Worm (Caenorhabditis elegans) whole organism, mixed stage, embryonic: ENCODE data around the gene W09D6.4.

Source experiments
- bed-3 ChIP-seq: fragments of 200-800 bp; sonication (Bioruptor generic); optimal IDR thresholded peaks from 3 replicates; lab custom pipeline; 2018; ENCODE audit warnings: mild to moderate bottlenecking, missing genetic modification characterization, moderate library complexity, missing compliant biosample characterization
- ceh-39 ChIP-seq: fragments of 150-350 bp; optimal IDR thresholded peaks from 2 replicates; lab custom pipeline; 2014; ENCODE audit warnings: missing biosample characterization, missing genetic modification characterization
- ceh-43 ChIP-seq: fragments of 200-800 bp; sonication (Bioruptor generic); optimal IDR thresholded peaks from 2 replicates; lab custom pipeline; 2018; ENCODE audit warnings: mild to moderate bottlenecking, missing genetic modification characterization, moderate library complexity, missing compliant biosample characterization
- ceh-83 ChIP-seq: fragments of 200-800 bp; sonication (Bioruptor generic); optimal IDR thresholded peaks from 2 replicates; lab custom pipeline; 2018; ENCODE audit warnings: mild to moderate bottlenecking, missing genetic modification characterization, missing compliant biosample characterization
- ces-1 ChIP-seq: fragments of 150-350 bp; optimal IDR thresholded peaks from 2 replicates; lab custom pipeline; 2014; ENCODE audit warnings: missing biosample characterization, missing genetic modification reagents, missing genetic modification characterization
- cnd-1 ChIP-seq: fragments of 200-800 bp; sonication (Bioruptor generic); optimal IDR thresholded peaks from 2 replicates; lab custom pipeline; 2018; ENCODE audit warnings: mild to moderate bottlenecking, missing genetic modification characterization, missing compliant biosample characterization
- elt-1 ChIP-seq: sonication (generic microtip); optimal IDR thresholded peaks from 2 replicates; lab custom pipeline; 2017; ENCODE audit warnings: missing genetic modification characterization, mild to moderate bottlenecking, missing compliant biosample characterization, antibody characterized with exemption, moderate library complexity, borderline replicate concordance; ENCODE audit not compliant: insufficient read depth
- flh-1 ChIP-seq: fragments of 200-800 bp; sonication (Bioruptor generic); optimal IDR thresholded peaks from 2 replicates; lab custom pipeline; 2018; ENCODE audit warnings: mild to moderate bottlenecking, missing genetic modification characterization, moderate library complexity, missing compliant biosample characterization
- ham-2 ChIP-seq: fragments of 200-800 bp; sonication (Bioruptor generic); optimal IDR thresholded peaks from 2 replicates; lab custom pipeline; 2018; ENCODE audit warnings: mild to moderate bottlenecking, missing genetic modification characterization, missing compliant biosample characterization
- hlh-1 ChIP-seq: fragments of 150-350 bp; optimal IDR thresholded peaks from 2 replicates; lab custom pipeline; 2014; ENCODE audit warnings: missing biosample characterization, missing genetic modification reagents, missing genetic modification characterization
- lin-13 ChIP-seq: fragments of 150-350 bp; optimal IDR thresholded peaks from 2 replicates; lab custom pipeline; 2014; ENCODE audit warnings: missing biosample characterization, missing genetic modification characterization
- lin-32 ChIP-seq: fragments of 200-800 bp; sonication (Bioruptor generic); optimal IDR thresholded peaks from 2 replicates; lab custom pipeline; 2018; ENCODE audit warnings: mild to moderate bottlenecking, missing genetic modification characterization, missing compliant biosample characterization
- lsy-2 ChIP-seq: fragments of 150-350 bp; optimal IDR thresholded peaks from 2 replicates; lab custom pipeline; 2014; ENCODE audit warnings: missing biosample characterization, missing genetic modification characterization
- mab-5 ChIP-seq: fragments of 150-350 bp; optimal IDR thresholded peaks from 2 replicates; lab custom pipeline; 2014; ENCODE audit warnings: missing biosample characterization, missing genetic modification characterization
- mep-1 ChIP-seq: fragments of 150-350 bp; optimal IDR thresholded peaks from 2 replicates; lab custom pipeline; 2017; ENCODE audit warnings: missing biosample characterization, missing genetic modification reagents, missing genetic modification characterization, inconsistent platforms
- nhr-12 ChIP-seq: fragments of 150-350 bp; optimal IDR thresholded peaks from 2 replicates; lab custom pipeline; 2014; ENCODE audit warnings: missing biosample characterization, missing genetic modification characterization
- nhr-2 ChIP-seq: fragments of 150-350 bp; optimal IDR thresholded peaks from 2 replicates; lab custom pipeline; 2014; ENCODE audit warnings: missing biosample characterization, missing genetic modification characterization
- nhr-237 ChIP-seq: fragments of 150-350 bp; optimal IDR thresholded peaks from 2 replicates; lab custom pipeline; 2014; ENCODE audit warnings: missing biosample characterization, missing genetic modification characterization
- nhr-76 ChIP-seq: sonication (generic microtip); optimal IDR thresholded peaks from 2 replicates; lab custom pipeline; 2017; ENCODE audit warnings: missing biosample characterization, missing genetic modification characterization
- pha-4 ChIP-seq: fragments of 150-350 bp; optimal IDR thresholded peaks from 2 replicates; lab custom pipeline; 2018; ENCODE audit warnings: missing biosample characterization, missing genetic modification reagents, missing genetic modification characterization
- sem-2 ChIP-seq: fragments of 200-800 bp; sonication (Bioruptor generic); optimal IDR thresholded peaks from 2 replicates; lab custom pipeline; 2018; ENCODE audit warnings: mild to moderate bottlenecking, missing genetic modification characterization, missing compliant biosample characterization
- snpc-4 ChIP-seq: fragments of 150-350 bp; optimal IDR thresholded peaks from 2 replicates; lab custom pipeline; 2014; ENCODE audit warnings: missing biosample characterization, missing genetic modification characterization
- sptf-1 ChIP-seq: sonication (generic microtip); optimal IDR thresholded peaks from 2 replicates; lab custom pipeline; 2017; ENCODE audit warnings: mild to moderate bottlenecking, missing genetic modification characterization, moderate library complexity, missing compliant biosample characterization
- tbx-8 ChIP-seq: fragments of 200-800 bp; sonication (Bioruptor generic); optimal IDR thresholded peaks from 2 replicates; lab custom pipeline; 2018; ENCODE audit warnings: mild to moderate bottlenecking, missing genetic modification characterization, moderate library complexity, missing compliant biosample characterization
- unc-120 ChIP-seq: sonication (generic microtip); optimal IDR thresholded peaks from 2 replicates; lab custom pipeline; 2017; ENCODE audit warnings: missing genetic modification characterization, missing compliant biosample characterization; ENCODE audit not compliant: poor library complexity, severe bottlenecking
- unc-39 ChIP-seq: fragments of 150-350 bp; optimal IDR thresholded peaks from 2 replicates; lab custom pipeline; 2014; ENCODE audit warnings: missing biosample characterization, missing genetic modification characterization
- unc-62 ChIP-seq: fragments of 150-350 bp; optimal IDR thresholded peaks from 2 replicates; lab custom pipeline; 2014; ENCODE audit warnings: missing biosample characterization, missing genetic modification reagents, missing genetic modification characterization
- zip-8 ChIP-seq: fragments of 150-350 bp; optimal IDR thresholded peaks from 2 replicates; lab custom pipeline; 2014; ENCODE audit warnings: missing biosample characterization, missing genetic modification characterization
- ztf-11 ChIP-seq: fragments of 150-350 bp; optimal IDR thresholded peaks from 2 replicates; lab custom pipeline; 2014; ENCODE audit warnings: missing biosample characterization, missing genetic modification characterization

W09D6.4 gene

ce11 chrIII:11079445-11079844, at the start of gene W09D6.4:
TSS of gene W09D6.4 (plus strand) at chrIII:11079745.
- TF ChIP-seq sptf-1 (tag; lab: Kevin White, UChicago) = no peak

ce11 chrIII:11031309-11031708, 48.2 kb upstream of the W09D6.4 start, which contains the start of gene Y48A6B.14:
TSS of gene Y48A6B.14 (plus strand) at chrIII:11031609.
- no peak for TF ChIP-seq pha-4 (tag; lab: Kevin White, UChicago)
- TF ChIP-seq ztf-11 (tag; lab: Kevin White, UChicago) = no peak
- no peak for TF ChIP-seq mep-1 (tag; lab: Kevin White, UChicago)
- TF ChIP-seq cnd-1 (tag; lab: Kevin White, UChicago) = no peak
- TF ChIP-seq nhr-2 (tag; lab: Kevin White, UChicago) = no peak
- TF ChIP-seq bed-3 = no peak
- no peak for TF ChIP-seq nhr-76
- no peak for TF ChIP-seq sem-2 (GFP tag; lab: Kevin White, UChicago)
- no peak for TF ChIP-seq zip-8 (tag; lab: Kevin White, UChicago)
- no peak for TF ChIP-seq lin-32 (GFP tag; lab: Kevin White, UChicago)
- TF ChIP-seq ham-2 (GFP tag; lab: Kevin White, UChicago) = no peak
- no peak for TF ChIP-seq nhr-237 (tag; lab: Kevin White, UChicago)
- TF ChIP-seq hlh-1 = no peak
- TF ChIP-seq, all 35 proteins: peak for 0

ce11 chrIII:11032872-11033271, 46.7 kb upstream of the W09D6.4 start, which contains the start of gene Y48A6B.9:
TSS of gene Y48A6B.9 (plus strand) at chrIII:11033172.
- TF ChIP-seq cnd-1 (tag; lab: Kevin White, UChicago) = no peak
- TF ChIP-seq bed-3 = no peak
- no peak for TF ChIP-seq nhr-12
- no peak for TF ChIP-seq hlh-1
- TF ChIP-seq lin-32 (GFP tag; lab: Kevin White, UChicago) = no peak
- TF ChIP-seq zip-8 (tag; lab: Kevin White, UChicago) = no peak
- TF ChIP-seq unc-120 (tag; lab: Kevin White, UChicago) = no peak
- TF ChIP-seq ceh-39 (tag; lab: Kevin White, UChicago) = no peak
- TF ChIP-seq flh-1 (GFP tag; lab: Kevin White, UChicago) = no peak

- TF ChIP-seq lsy-2 = peak; percentile 96
- TF ChIP-seq tbx-8 (GFP tag; lab: Kevin White, UChicago) = no peak
- peak; percentile 34 for TF ChIP-seq unc-62
- peak; percentile 67 for TF ChIP-seq pha-4 (tag; lab: Kevin White, UChicago)
- no peak for TF ChIP-seq lin-32 (GFP tag; lab: Kevin White, UChicago)
- peak; percentile 34 for TF ChIP-seq ces-1 (GFP tag; lab: Kevin White, UChicago)
- peak; percentile 58 for TF ChIP-seq nhr-237 (tag; lab: Kevin White, UChicago)
- no peak for TF ChIP-seq unc-39 (tag; lab: Kevin White, UChicago)
- peak; percentile 74 for TF ChIP-seq lin-13 (tag; lab: Kevin White, UChicago)
- peak; percentile 28 for TF ChIP-seq sptf-1 (tag; lab: Kevin White, UChicago)
- peak; percentile 74 for TF ChIP-seq mep-1 (tag; lab: Kevin White, UChicago)
- no peak for TF ChIP-seq nhr-12
Measured at ce11 chrIII:11036132-11036531, 43.4 kb upstream of the W09D6.4 start.

ce11 chrIII:11036640-11037039, 42.9 kb upstream of the W09D6.4 start, which contains the start of gene spat-2:
TSS of gene spat-2 (plus strand) at chrIII:11036940.
- no peak for TF ChIP-seq tbx-8 (GFP tag; lab: Kevin White, UChicago)
- TF ChIP-seq ztf-11 (tag; lab: Kevin White, UChicago) = no peak
- TF ChIP-seq snpc-4 (tag; lab: Kevin White, UChicago) = no peak
- TF ChIP-seq bed-3 = no peak
- no peak for TF ChIP-seq lin-32 (GFP tag; lab: Kevin White, UChicago)
- no peak for TF ChIP-seq ceh-43 (GFP tag; lab: Kevin White, UChicago)

- no peak for TF ChIP-seq lsy-2
- TF ChIP-seq hlh-1 = peak; percentile 21
- TF ChIP-seq mep-1 (tag; lab: Kevin White, UChicago) = peak; percentile 46
Measured at ce11 chrIII:11039250-11039649, 40.3 kb upstream of the W09D6.4 start.

- TF ChIP-seq sem-2 (GFP tag; lab: Kevin White, UChicago) (no peak), ceh-83 (no peak), pha-4 (tag; lab: Kevin White, UChicago) (no peak), ham-2 (GFP tag; lab: Kevin White, UChicago) (no peak), elt-1 (no peak), mab-5 (no peak), ceh-39 (tag; lab: Kevin White, UChicago) (no peak)
Measured at ce11 chrIII:11040606-11041005, 38.9 kb upstream of the W09D6.4 start.
